Fruit fly (Drosophila melanogaster) whole organism, embryonic: ENCODE results near the gene CG9166.

Experiments used
- CG10321 ChIP-seq: fragments of 200-800 bp; sonication (Bioruptor generic); IDR thresholded peaks from 2 replicates; pipeline ENCODE4 v1.3.6; 2022; ENCODE audit warnings: missing biosample characterization, missing genetic modification characterization
- CG10431 ChIP-seq: fragments of 200-800 bp; sonication (Bioruptor generic); optimal IDR thresholded peaks from 3 replicates; lab custom pipeline; 2018; ENCODE audit warnings: missing biosample characterization, mild to moderate bottlenecking, missing genetic modification characterization
- CG11560 ChIP-seq: fragments of 200-800 bp; sonication (Bioruptor generic); IDR thresholded peaks from 3 replicates; pipeline ENCODE4 v1.3.6; 2022; ENCODE audit warnings: missing biosample characterization, missing genetic modification characterization
- CG11723 ChIP-seq: fragments of 200-800 bp; sonication (Bioruptor generic); optimal IDR thresholded peaks from 2 replicates; lab custom pipeline; 2017; ENCODE audit warnings: missing biosample characterization, mild to moderate bottlenecking, missing genetic modification characterization
- CG14050 ChIP-seq: fragments of 200-800 bp; sonication (Bioruptor generic); IDR thresholded peaks from 3 replicates; pipeline ENCODE4 v1.3.6; 2022; ENCODE audit warnings: missing biosample characterization, missing genetic modification characterization
- CG15479 ChIP-seq: fragments of 200-800 bp; sonication (Bioruptor generic); optimal IDR thresholded peaks from 3 replicates; lab custom pipeline; 2019; ENCODE audit warnings: missing biosample characterization, mild to moderate bottlenecking, missing genetic modification characterization, moderate library complexity
- CG16863 ChIP-seq: fragments of 200-800 bp; sonication (Bioruptor generic); optimal IDR thresholded peaks from 3 replicates; lab custom pipeline; 2016; ENCODE audit warnings: missing biosample characterization, missing genetic modification characterization
- CG17912 ChIP-seq: fragments of 200-800 bp; sonication (Bioruptor generic); optimal IDR thresholded peaks from 2 replicates; lab custom pipeline; 2018; ENCODE audit warnings: missing biosample characterization, mild to moderate bottlenecking, missing genetic modification characterization
- CG18764 ChIP-seq: fragments of 200-800 bp; sonication (Bioruptor generic); optimal IDR thresholded peaks from 3 replicates; lab custom pipeline; 2016; ENCODE audit warnings: missing biosample characterization, missing genetic modification characterization
- CG2116 ChIP-seq: fragments of 200-800 bp; sonication (Bioruptor generic); optimal IDR thresholded peaks from 3 replicates; lab custom pipeline; 2018; ENCODE audit warnings: missing biosample characterization, mild to moderate bottlenecking, missing genetic modification characterization
- CG3407 ChIP-seq: fragments of 200-800 bp; sonication (Bioruptor generic); optimal IDR thresholded peaks from 2 replicates; lab custom pipeline; 2018; ENCODE audit warnings: missing biosample characterization, mild to moderate bottlenecking, missing genetic modification characterization
- CG3838 ChIP-seq: fragments of 200-800 bp; sonication (Bioruptor generic); optimal IDR thresholded peaks from 3 replicates; lab custom pipeline; 2016; ENCODE audit warnings: missing biosample characterization, missing genetic modification characterization
- CG4617 ChIP-seq: fragments of 200-800 bp; sonication (Bioruptor generic); optimal IDR thresholded peaks from 3 replicates; lab custom pipeline; 2016; ENCODE audit warnings: missing biosample characterization, missing genetic modification characterization, borderline replicate concordance
- CG6272 ChIP-seq: fragments of 200-800 bp; sonication (Bioruptor generic); IDR thresholded peaks from 2 replicates; pipeline ENCODE4 v1.3.6; 2022; ENCODE audit warnings: missing biosample characterization, missing genetic modification characterization
- CG8089 ChIP-seq: fragments of 200-800 bp; sonication (Bioruptor generic); optimal IDR thresholded peaks from 3 replicates; lab custom pipeline; 2016; ENCODE audit warnings: missing biosample characterization, missing genetic modification characterization
- CG9437 ChIP-seq: fragments of 200-800 bp; sonication (Bioruptor generic); optimal IDR thresholded peaks from 2 replicates; lab custom pipeline; 2018; ENCODE audit warnings: missing biosample characterization, mild to moderate bottlenecking, missing genetic modification characterization
- CG9609 ChIP-seq: fragments of 200-800 bp; sonication (Bioruptor generic); optimal IDR thresholded peaks from 3 replicates; lab custom pipeline; 2016; ENCODE audit warnings: missing biosample characterization, missing genetic modification characterization
- CG9727 ChIP-seq: fragments of 200-800 bp; sonication (Bioruptor generic); optimal IDR thresholded peaks from 3 replicates; lab custom pipeline; 2017; ENCODE audit warnings: missing biosample characterization, mild to moderate bottlenecking, missing genetic modification characterization
- Camta ChIP-seq: fragments of 200-800 bp; sonication (Bioruptor generic); optimal IDR thresholded peaks from 2 replicates; lab custom pipeline; 2016; ENCODE audit warnings: missing biosample characterization, missing genetic modification characterization
- Drgx ChIP-seq: fragments of 200-800 bp; sonication (Bioruptor generic); IDR thresholded peaks from 2 replicates; pipeline ENCODE4 v1.3.6; 2022; ENCODE audit warnings: missing biosample characterization, missing genetic modification characterization
- Elba2 ChIP-seq: fragments of 200-800 bp; sonication (Bioruptor generic); optimal IDR thresholded peaks from 3 replicates; lab custom pipeline; 2016; ENCODE audit warnings: missing biosample characterization, missing genetic modification characterization
- Fer1 ChIP-seq: fragments of 200-800 bp; sonication (Bioruptor generic); optimal IDR thresholded peaks from 2 replicates; lab custom pipeline; 2017; ENCODE audit warnings: missing biosample characterization, mild to moderate bottlenecking, missing genetic modification characterization
- Mrtf ChIP-seq: fragments of 200-800 bp; sonication (Bioruptor generic); IDR thresholded peaks from 3 replicates; pipeline ENCODE4 v1.3.6; 2022; ENCODE audit warnings: missing biosample characterization, missing genetic modification characterization
- Myb ChIP-seq: fragments of 200-800 bp; sonication (Bioruptor generic); optimal IDR thresholded peaks from 2 replicates; lab custom pipeline; 2016; ENCODE audit warnings: missing biosample characterization, missing genetic modification characterization
- Oaz ChIP-seq: fragments of 200-800 bp; sonication (Bioruptor generic); IDR thresholded peaks from 2 replicates; pipeline ENCODE4 v1.3.6; 2022; ENCODE audit warnings: missing biosample characterization, missing genetic modification characterization
- Oli ChIP-seq: fragments of 200-800 bp; sonication (Bioruptor generic); optimal IDR thresholded peaks from 2 replicates; lab custom pipeline; 2018; ENCODE audit warnings: missing biosample characterization, mild to moderate bottlenecking, missing genetic modification characterization, moderate library complexity
- Xrp1 ChIP-seq: fragments of 200-800 bp; sonication (Bioruptor generic); IDR thresholded peaks from 2 replicates; pipeline ENCODE4 v1.3.6; 2022; ENCODE audit warnings: missing biosample characterization, missing genetic modification characterization
- ap ChIP-seq: fragments of 200-800 bp; sonication (Bioruptor generic); IDR thresholded peaks from 2 replicates; pipeline ENCODE4 v1.3.6; 2022; ENCODE audit warnings: missing biosample characterization, missing genetic modification characterization
- corto ChIP-seq: fragments of 200-800 bp; sonication (Bioruptor generic); optimal IDR thresholded peaks from 2 replicates; lab custom pipeline; 2016; ENCODE audit warnings: missing biosample characterization, mild to moderate bottlenecking, missing genetic modification characterization, moderate library complexity
- dimm ChIP-seq: fragments of 200-800 bp; sonication (Bioruptor generic); IDR thresholded peaks from 2 replicates; pipeline ENCODE4 v1.3.6; 2022; ENCODE audit warnings: missing biosample characterization, missing genetic modification characterization
- dysf ChIP-seq: fragments of 200-800 bp; sonication (Bioruptor generic); IDR thresholded peaks from 3 replicates; pipeline ENCODE4 v1.3.6; 2022; ENCODE audit warnings: missing biosample characterization, missing genetic modification characterization
- ewg ChIP-seq: fragments of 200-800 bp; sonication (Bioruptor generic); optimal IDR thresholded peaks from 3 replicates; lab custom pipeline; 2017; ENCODE audit warnings: mild to moderate bottlenecking, missing biosample characterization, missing genetic modification reagents, missing genetic modification characterization
- fu2 ChIP-seq: fragments of 200-800 bp; sonication (Bioruptor generic); optimal IDR thresholded peaks from 2 replicates; lab custom pipeline; 2016; ENCODE audit warnings: missing biosample characterization, missing genetic modification characterization
- gce ChIP-seq: fragments of 200-800 bp; sonication (Bioruptor generic); IDR thresholded peaks from 3 replicates; pipeline ENCODE4 v1.3.6; 2022; ENCODE audit warnings: missing biosample characterization, missing genetic modification characterization
- gcm2 ChIP-seq: fragments of 200-800 bp; sonication (Bioruptor generic); optimal IDR thresholded peaks from 2 replicates; lab custom pipeline; 2016; ENCODE audit warnings: missing biosample characterization, missing genetic modification characterization
- gfzf ChIP-seq: fragments of 200-800 bp; sonication (Bioruptor generic); optimal IDR thresholded peaks from 2 replicates; lab custom pipeline; 2016; ENCODE audit warnings: missing biosample characterization, mild to moderate bottlenecking, missing genetic modification characterization, moderate library complexity
- grn ChIP-seq: fragments of 200-800 bp; sonication (Bioruptor generic); optimal IDR thresholded peaks from 3 replicates; lab custom pipeline; 2017; ENCODE audit warnings: missing biosample characterization, missing genetic modification characterization
- gt ChIP-seq: fragments of 200-800 bp; sonication (Bioruptor generic); IDR thresholded peaks from 2 replicates; pipeline ENCODE4 v1.3.6; 2022; ENCODE audit warnings: missing biosample characterization, missing genetic modification characterization
- ham ChIP-seq: fragments of 200-800 bp; sonication (Bioruptor generic); IDR thresholded peaks from 2 replicates; pipeline ENCODE4 v1.3.6; 2022; ENCODE audit warnings: missing biosample characterization, missing genetic modification characterization
- hb ChIP-seq: fragments of 200-800 bp; sonication (Bioruptor generic); IDR thresholded peaks from 3 replicates; pipeline ENCODE4 v1.3.6; 2022; ENCODE audit warnings: missing biosample characterization, missing genetic modification characterization; ENCODE audit not compliant: partially characterized antibody
- hth ChIP-seq: fragments of >200 bp; optimal IDR thresholded peaks from 2 replicates; lab custom pipeline; 2017; ENCODE audit warnings: inconsistent platforms
- inv ChIP-seq: fragments of 200-800 bp; sonication (Bioruptor generic); IDR thresholded peaks from 2 replicates; pipeline ENCODE4 v1.3.6; 2022; ENCODE audit warnings: missing biosample characterization, missing genetic modification characterization; ENCODE audit not compliant: partially characterized antibody
- lab ChIP-seq: fragments of 200-800 bp; sonication (Bioruptor generic); optimal IDR thresholded peaks from 3 replicates; lab custom pipeline; 2017; ENCODE audit warnings: missing biosample characterization, missing genetic modification characterization, mild to moderate bottlenecking, moderate library complexity, missing genetic modification reagents
- oc ChIP-seq: fragments of 200-800 bp; sonication (Bioruptor generic); optimal IDR thresholded peaks from 2 replicates; lab custom pipeline; 2018; ENCODE audit warnings: missing biosample characterization, mild to moderate bottlenecking, missing genetic modification characterization, moderate library complexity
- psq ChIP-seq: fragments of 200-800 bp; sonication (Bioruptor generic); optimal IDR thresholded peaks from 2 replicates; lab custom pipeline; 2017; ENCODE audit warnings: missing biosample characterization, missing genetic modification characterization
- repo ChIP-seq: fragments of 200-800 bp; sonication (Bioruptor generic); optimal IDR thresholded peaks from 2 replicates; lab custom pipeline; 2016; ENCODE audit warnings: missing biosample characterization, missing genetic modification characterization
- rib ChIP-seq: fragments of 200-800 bp; sonication (Bioruptor generic); IDR thresholded peaks from 2 replicates; pipeline ENCODE4 v1.3.6; 2022; ENCODE audit warnings: missing biosample characterization, missing genetic modification characterization
- ro ChIP-seq: fragments of 200-800 bp; sonication (Bioruptor generic); IDR thresholded peaks from 2 replicates; pipeline ENCODE4 v1.3.6; 2022; ENCODE audit warnings: missing biosample characterization, missing genetic modification characterization
- salm ChIP-seq: fragments of 200-800 bp; sonication (Bioruptor generic); optimal IDR thresholded peaks from 2 replicates; lab custom pipeline; 2018; ENCODE audit warnings: missing biosample characterization, mild to moderate bottlenecking, missing genetic modification characterization
- sqz ChIP-seq: fragments of 200-800 bp; sonication (Bioruptor generic); optimal IDR thresholded peaks from 3 replicates; lab custom pipeline; 2018; ENCODE audit warnings: missing biosample characterization, mild to moderate bottlenecking, missing genetic modification characterization
- stwl ChIP-seq: fragments of 200-800 bp; sonication (Bioruptor generic); optimal IDR thresholded peaks from 3 replicates; lab custom pipeline; 2018; ENCODE audit warnings: missing biosample characterization, mild to moderate bottlenecking, missing genetic modification characterization, moderate library complexity
- unpg ChIP-seq: fragments of 200-800 bp; sonication (Bioruptor generic); optimal IDR thresholded peaks from 3 replicates; lab custom pipeline; 2018; ENCODE audit warnings: missing biosample characterization, mild to moderate bottlenecking, missing genetic modification characterization, moderate library complexity

Gene CG9166

DNA sequence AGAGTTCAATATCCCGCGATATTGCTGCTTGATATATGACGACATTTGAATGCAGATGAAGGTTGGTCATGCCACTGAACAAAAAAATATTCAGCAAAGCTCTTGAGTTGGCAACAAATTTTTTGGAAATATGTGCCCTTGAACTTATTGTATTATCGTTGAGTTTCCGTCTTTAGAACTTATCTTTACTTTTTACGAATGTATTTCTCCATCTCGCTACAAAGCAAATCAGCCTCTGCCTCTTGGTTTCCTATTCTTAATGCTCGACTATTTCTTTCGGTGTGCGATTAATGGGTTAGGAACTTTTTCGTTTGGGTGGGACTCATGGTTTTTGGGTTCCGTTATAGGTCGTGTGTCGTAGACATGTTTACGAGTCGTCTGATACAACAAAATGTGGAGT, 27.8 kb upstream of the CG9166 start (continued):
- TF ChIP-seq CG15479 (GFP tag; lab: Kevin White, UChicago), result no peak
- peak; percentile 75 for TF ChIP-seq CG8089 (GFP tag; lab: Kevin White, UChicago)
- no peak for TF ChIP-seq CG17912 (GFP tag; lab: Kevin White, UChicago)
- TF ChIP-seq CG3838 (GFP tag; lab: Kevin White, UChicago), result peak; percentile 18
- TF ChIP-seq CG10431, result peak; percentile 55
- no peak for TF ChIP-seq dimm (GFP tag; lab: Robert Waterston, UW)
- no peak for TF ChIP-seq hb
- peak; percentile 51 for TF ChIP-seq sqz (GFP tag; lab: Kevin White, UChicago)
- no peak for TF ChIP-seq ham (GFP tag; lab: Robert Waterston, UW)
- peak; percentile 48; the same call in 1 of the 3 replicates for TF ChIP-seq CG14050 (GFP tag; lab: Robert Waterston, UW)
- TF ChIP-seq ap (GFP tag; lab: Robert Waterston, UW), result 0 out of 2 replicates have a peak, but pooled peaks have one; percentile 43
- peak; percentile 64 for TF ChIP-seq CG3407 (GFP tag; lab: Kevin White, UChicago)
- TF ChIP-seq fu2 (GFP tag; lab: Kevin White, UChicago), result peak; percentile 51
- TF ChIP-seq CG11723 (GFP tag; lab: Kevin White, UChicago), result peak; percentile 15
- no peak for TF ChIP-seq CG10321 (GFP tag; lab: Robert Waterston, UW)
- TF ChIP-seq Xrp1, result peak; percentile 84
- TF ChIP-seq hth (lab: Kevin White, UChicago), result no peak
- TF ChIP-seq Myb (GFP tag; lab: Kevin White, UChicago), result peak; percentile 29
- TF ChIP-seq unpg (GFP tag; lab: Kevin White, UChicago), result peak; percentile 77
- TF ChIP-seq Oli (tag; lab: Kevin White, UChicago), result peak; percentile 82
- no peak for TF ChIP-seq Oaz (GFP tag; lab: Robert Waterston, UW)
- TF ChIP-seq repo, result no peak
- peak; percentile 4 for TF ChIP-seq grn (GFP tag; lab: Kevin White, UChicago)
- peak; percentile 58 for TF ChIP-seq CG9609 (GFP tag; lab: Kevin White, UChicago)
- no peak for TF ChIP-seq psq (GFP tag; lab: Kevin White, UChicago)
- peak; percentile 51; the same call in 2 of the 3 replicates for TF ChIP-seq dysf (GFP tag; lab: Robert Waterston, UW)
- TF ChIP-seq gce (GFP tag; lab: Robert Waterston, UW), result peak; percentile 23; the same call in 1 of the 3 replicates
- peak; percentile 19 for TF ChIP-seq salm
- TF ChIP-seq gfzf (GFP tag; lab: Kevin White, UChicago), result no peak
- no peak for TF ChIP-seq Fer1 (GFP tag; lab: Kevin White, UChicago)
- TF ChIP-seq CG16863 (GFP tag; lab: Kevin White, UChicago), result peak; percentile 81
- no peak for TF ChIP-seq Elba2 (GFP tag; lab: Kevin White, UChicago)
- peak; percentile 64 for TF ChIP-seq Camta (GFP tag; lab: Kevin White, UChicago)
- no peak for TF ChIP-seq corto (GFP tag; lab: Kevin White, UChicago)
- peak; percentile 34 for TF ChIP-seq lab (GFP tag; lab: Kevin White, UChicago)
- peak; percentile 34 for TF ChIP-seq CG9727 (GFP tag; lab: Kevin White, UChicago)
- TF ChIP-seq CG11560, result no peak
- no peak for TF ChIP-seq CG6272 (GFP tag; lab: Robert Waterston, UW)
- peak; percentile 50 for TF ChIP-seq CG18764 (GFP tag; lab: Kevin White, UChicago)
- no peak for TF ChIP-seq rib
- peak; percentile 60 for TF ChIP-seq CG9437 (GFP tag; lab: Kevin White, UChicago)
- no peak for TF ChIP-seq stwl (tag; lab: Kevin White, UChicago)
- peak; percentile 56 for TF ChIP-seq ewg
- TF ChIP-seq inv (GFP tag; lab: Robert Waterston, UW), result no peak
- peak; percentile 13 for TF ChIP-seq CG2116 (GFP tag; lab: Kevin White, UChicago)
- no peak for TF ChIP-seq Drgx (GFP tag; lab: Robert Waterston, UW)
- TF ChIP-seq gt (GFP tag; lab: Robert Waterston, UW), result peak; percentile 24; the same call in 1 of the 2 replicates
- TF ChIP-seq Mrtf (GFP tag; lab: Robert Waterston, UW), result no peak
- TF ChIP-seq ro (GFP tag; lab: Robert Waterston, UW), result no peak
- peak; percentile 34 for TF ChIP-seq gcm2 (GFP tag; lab: Kevin White, UChicago)
- peak; percentile 13 for TF ChIP-seq CG4617 (GFP tag; lab: Kevin White, UChicago)
- peak; percentile 77 for TF ChIP-seq oc (tag; lab: Kevin White, UChicago)
